Worm (Caenorhabditis elegans) whole organism, L1 larva: ENCODE results near the gene F53E10.5.

Experiments used
- dpl-1 ChIP-seq, 3 experiments: fragments of 150-350 bp in 2 of 3; sonication (generic microtip) in 1 of 3; optimal IDR thresholded peaks; 2 replicates each; lab custom pipeline; 2014 to 2017; ENCODE audit warnings: missing biosample characterization in 3 of 3, missing genetic modification characterization in 3 of 3, missing genetic modification reagents in 3 of 3
- nhr-12 ChIP-seq: sonication (generic microtip); optimal IDR thresholded peaks from 2 replicates; lab custom pipeline; 2017; ENCODE audit warnings: missing biosample characterization, missing genetic modification characterization
- swsn-7 ChIP-seq: sonication (generic microtip); optimal IDR thresholded peaks from 2 replicates; lab custom pipeline; 2016; ENCODE audit warnings: missing genetic modification characterization, missing compliant biosample characterization
- ztf-11 ChIP-seq, 2 experiments: sonication (generic microtip); optimal IDR thresholded peaks; 2 replicates each; lab custom pipeline; 2016 to 2017; ENCODE audit warnings: missing genetic modification characterization in 2 of 2, missing biosample characterization in 1 of 2, missing compliant biosample characterization in 1 of 2

DNA sequence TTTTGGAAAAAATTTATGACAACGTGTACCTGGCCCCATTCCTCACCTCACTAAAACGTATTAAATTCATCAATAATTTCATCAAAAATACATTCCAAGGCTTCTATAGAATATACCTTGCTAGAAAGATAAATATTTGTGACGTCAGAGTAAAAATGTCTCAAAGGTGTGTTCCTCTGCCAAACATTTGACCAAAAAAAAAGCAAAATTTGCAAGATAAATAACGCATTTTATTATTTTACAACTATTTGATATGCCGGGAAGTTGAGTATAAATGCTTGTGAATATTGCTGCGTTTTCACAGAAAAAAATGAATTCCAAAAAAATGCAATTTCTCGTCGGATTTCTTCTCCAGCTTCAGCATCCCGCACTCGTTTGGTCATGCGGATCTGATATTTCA, 18.1 kb downstream of the F53E10.5 start, which contains the start of gene C29G2.3:
- no peak for TF ChIP-seq swsn-7 (tag; lab: Kevin White, UChicago)
- TF ChIP-seq dpl-1 (GFP tag; optimal IDR thresholded peaks at IDR 0.05; lab: Kevin White, UChicago), result no peak
- no peak for TF ChIP-seq nhr-12 (tag; lab: Kevin White, UChicago)
- TF ChIP-seq ztf-11 (tag; optimal IDR thresholded peaks at IDR 0.05; lab: Kevin White, UChicago), result no peak
